Fruit fly (Drosophila melanogaster): ENCODE results near the gene P5CDh1.

DNA sequence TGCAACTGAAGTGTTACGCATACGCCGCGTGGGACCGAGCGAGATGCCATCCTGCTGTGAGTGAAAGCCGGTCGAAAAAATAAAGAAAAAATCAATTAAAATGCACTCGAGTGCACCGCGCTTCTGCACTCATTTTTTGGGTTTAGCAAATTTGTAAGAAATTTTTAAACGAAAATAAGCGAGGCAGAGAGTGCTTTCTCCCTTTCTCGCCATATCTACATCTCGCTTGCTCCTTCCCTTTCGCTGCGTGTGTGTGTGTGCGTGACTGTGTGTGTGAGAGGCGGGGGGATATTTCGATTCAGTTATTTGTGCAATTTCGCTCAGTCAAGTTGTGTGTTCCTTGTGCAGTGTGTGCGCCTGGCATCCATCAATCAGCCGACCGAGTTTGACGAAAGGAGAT lies 3.3 kb upstream of the P5CDh1 start, which contains the start of gene mub:
- no peak for TF ChIP-seq CG14655 (GFP tag; optimal IDR thresholded peaks at IDR 0.05)
- TF ChIP-seq D1 (tag; optimal IDR thresholded peaks at IDR 0.05), result no peak

Measured in whole organism, pupa.